Worm (Caenorhabditis elegans) whole organism, midembryonic: ENCODE results near the gene prmt-6.

Source experiments
- cog-1 ChIP-seq: sonication (generic microtip); optimal IDR thresholded peaks from 2 replicates; lab custom pipeline; 2016; ENCODE audit warnings: missing genetic modification characterization, missing compliant biosample characterization
- flt-1 ChIP-seq: fragments of 200-800 bp; sonication (Bioruptor generic); IDR thresholded peaks from 2 replicates; pipeline ENCODE4 v1.3.6; 2022; ENCODE audit warnings: missing genetic modification characterization, missing compliant biosample characterization
- klf-2 ChIP-seq: fragments of 200-800 bp; sonication (Bioruptor generic); conservative IDR thresholded peaks from 2 replicates; pipeline ENCODE4 v1.3.6; 2022; ENCODE audit warnings: missing genetic modification reagents, missing genetic modification characterization, missing compliant biosample characterization
- med-1 ChIP-seq: sonication (generic microtip); optimal IDR thresholded peaks from 2 replicates; lab custom pipeline; 2017; ENCODE audit warnings: missing genetic modification characterization, mild to moderate bottlenecking, missing compliant biosample characterization, antibody characterized with exemption, missing genetic modification reagents; ENCODE audit not compliant: insufficient read depth
- ref-1 ChIP-seq: fragments of 200-800 bp; sonication (Bioruptor generic); conservative IDR thresholded peaks from 2 replicates; pipeline ENCODE4 v1.3.6; 2022; ENCODE audit warnings: missing genetic modification reagents, missing genetic modification characterization, missing compliant biosample characterization
- tab-1 ChIP-seq: fragments of 200-800 bp; sonication (Bioruptor generic); IDR thresholded peaks from 2 replicates; pipeline ENCODE4 v1.3.6; 2022; ENCODE audit warnings: missing genetic modification characterization, missing compliant biosample characterization
- ztf-29 ChIP-seq: fragments of 200-800 bp; sonication (Bioruptor generic); IDR thresholded peaks from 2 replicates; pipeline ENCODE4 v1.3.6; 2022; ENCODE audit warnings: missing genetic modification reagents, missing genetic modification characterization, missing compliant biosample characterization

DNA sequence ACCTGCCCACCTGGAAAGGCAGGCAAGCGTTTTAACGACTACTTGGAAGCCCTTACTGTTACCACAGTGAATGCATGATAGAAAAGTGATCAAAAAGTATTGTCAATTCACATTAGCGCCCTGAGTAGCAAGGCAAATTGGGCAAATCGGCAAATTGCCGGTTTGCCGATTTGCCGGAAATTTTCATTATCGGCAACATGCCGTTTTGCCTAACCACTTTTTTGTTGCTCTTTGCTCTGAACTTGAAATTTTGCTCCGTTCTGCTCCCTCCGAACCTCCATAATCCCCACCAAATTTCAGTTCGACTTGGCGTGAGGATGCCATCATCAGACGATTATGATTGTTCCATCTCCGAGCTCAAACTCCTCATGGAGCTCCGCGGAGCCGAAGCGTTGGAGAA is 47.0 kb upstream of the prmt-6 start, which contains the start of gene mca-2:
- TF ChIP-seq ztf-29 (GFP tag; lab: Robert Waterston, UW) (no peak), ref-1 (GFP tag; lab: Robert Waterston, UW) (no peak), klf-2 (no peak), tab-1 (GFP tag; lab: Robert Waterston, UW) (no peak), med-1 (no peak), cog-1 (tag; lab: Kevin White, UChicago) (no peak), flt-1 (GFP tag; lab: Robert Waterston, UW) (no peak)
